Worm (Caenorhabditis elegans): Measurements from ENCODE around the gene F14F7.4.

F14F7.4 gene

DNA sequence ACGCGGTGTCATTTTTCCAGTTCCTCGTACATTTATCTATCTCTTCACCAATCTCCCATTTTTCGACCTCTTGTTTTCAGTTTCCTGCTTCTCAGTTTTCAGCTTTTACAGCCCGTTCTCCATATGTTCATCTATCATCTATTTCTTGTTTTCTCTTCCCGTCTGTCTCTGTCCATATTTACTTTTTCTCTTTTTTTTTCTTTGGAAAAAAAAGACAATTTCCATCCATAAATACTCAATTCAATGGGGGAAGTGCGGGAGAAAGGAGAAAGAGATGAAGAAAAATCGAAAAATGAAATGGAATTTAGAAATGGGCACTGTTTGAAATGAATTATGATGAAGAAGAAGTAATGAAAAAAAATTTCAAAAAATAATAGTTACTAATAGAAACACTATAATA is 28.6 kb upstream of the F14F7.4 start:
- TF ChIP-seq W03F9.2 (tag; optimal IDR thresholded peaks at IDR 0.05), result no peak
- peak; percentile 18 for TF ChIP-seq him-1 (tag; optimal IDR thresholded peaks at IDR 0.05)
- TF ChIP-seq dao-5 (tag; optimal IDR thresholded peaks at IDR 0.05), result no peak

DNA sequence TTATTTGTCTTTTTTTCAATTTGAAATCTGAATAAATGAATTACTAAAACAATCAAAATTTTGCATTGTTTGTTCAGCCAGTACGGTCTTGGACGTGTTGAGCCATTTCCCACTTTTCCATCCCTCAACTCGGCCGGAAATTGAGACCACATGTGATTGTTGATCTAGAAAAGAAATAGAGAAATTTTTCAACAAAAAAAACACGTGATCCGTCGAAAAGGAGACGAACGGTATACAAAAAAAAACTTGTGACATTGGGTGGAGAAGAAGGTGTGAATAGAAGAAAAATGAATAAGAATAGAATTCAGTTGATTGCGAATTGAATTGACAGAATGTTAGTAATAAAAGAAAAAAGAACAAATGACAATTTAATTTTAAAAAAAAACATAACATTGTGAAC is 27.2 kb upstream of the F14F7.4 start:
- no peak for TF ChIP-seq him-1 (tag; optimal IDR thresholded peaks at IDR 0.05)
- TF ChIP-seq W03F9.2 (tag; optimal IDR thresholded peaks at IDR 0.05), result no peak
- TF ChIP-seq dao-5 (tag; optimal IDR thresholded peaks at IDR 0.05), result no peak

DNA sequence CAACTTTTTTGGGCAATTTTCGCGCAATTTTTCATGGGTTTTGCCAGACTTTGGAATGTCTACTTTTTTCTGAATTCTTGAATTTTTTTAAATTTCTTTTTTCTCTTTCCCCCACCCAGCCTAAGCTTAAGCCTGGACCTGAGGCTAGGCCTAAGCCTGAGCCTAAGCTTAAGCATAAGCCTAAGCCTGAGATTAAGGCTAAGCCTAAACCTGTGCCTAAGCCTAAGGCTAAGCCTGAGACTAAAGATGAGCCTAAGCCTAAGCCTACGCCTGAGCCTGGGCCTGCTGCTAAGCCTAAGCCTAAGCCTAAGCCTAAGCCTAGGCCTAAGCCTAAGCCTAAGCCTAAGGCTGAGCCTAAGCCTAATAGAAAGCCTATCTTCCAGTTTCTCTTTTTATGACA is 26.7 kb upstream of the F14F7.4 start:
- TF ChIP-seq dao-5 (tag; optimal IDR thresholded peaks at IDR 0.05) (no peak), W03F9.2 (tag; optimal IDR thresholded peaks at IDR 0.05) (no peak), him-1 (tag; optimal IDR thresholded peaks at IDR 0.05) (no peak)

DNA sequence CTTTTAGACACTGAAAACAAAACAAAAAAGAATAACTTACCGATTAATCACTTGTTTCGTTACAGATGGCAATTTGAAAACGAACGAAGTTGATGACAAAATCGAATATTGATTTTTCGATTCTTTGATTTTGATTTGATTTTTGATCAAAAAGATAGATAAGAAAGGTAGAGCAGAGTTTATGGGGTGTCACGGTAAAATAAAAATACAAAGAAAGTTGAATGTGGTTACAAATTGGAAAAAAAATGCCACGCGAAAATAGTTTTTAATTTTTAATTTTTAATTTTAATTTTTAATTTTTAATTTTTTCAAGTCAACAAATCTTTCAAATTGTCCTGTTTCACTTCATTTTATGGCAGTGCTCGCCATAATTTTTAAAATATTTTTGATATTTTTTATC is 25.8 kb upstream of the F14F7.4 start, which contains the start of gene F54F12.1:
Gene F54F12.1, minus strand, starts transcription at position 101 of the 400 bp plus-strand sequence.
- TF ChIP-seq W03F9.2 (tag; optimal IDR thresholded peaks at IDR 0.05), result no peak
- TF ChIP-seq him-1 (tag; optimal IDR thresholded peaks at IDR 0.05), result no peak
- no peak for TF ChIP-seq dao-5 (tag; optimal IDR thresholded peaks at IDR 0.05)

DNA sequence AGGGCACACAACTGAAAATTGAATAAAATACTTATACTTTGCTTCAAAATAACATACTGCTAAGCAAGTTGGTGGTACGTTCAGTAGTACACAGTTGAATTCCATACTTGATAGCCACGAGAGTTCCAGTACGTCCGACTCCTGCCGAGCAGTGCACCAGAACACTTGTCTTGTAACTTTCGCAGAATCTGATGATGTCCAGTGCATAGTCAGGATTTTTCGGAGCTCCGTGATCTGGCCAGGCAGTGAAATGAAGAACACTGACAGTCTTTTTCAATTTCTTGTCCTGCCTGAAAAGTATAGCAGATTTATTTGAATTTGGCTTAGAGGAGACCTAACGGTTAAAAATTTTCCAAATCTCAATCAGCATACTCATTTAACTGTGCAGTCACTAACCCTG is 20.4 kb upstream of the F14F7.4 start:
- TF ChIP-seq W03F9.2 (tag; optimal IDR thresholded peaks at IDR 0.05) (no peak), him-1 (tag; optimal IDR thresholded peaks at IDR 0.05) (no peak), dao-5 (tag; optimal IDR thresholded peaks at IDR 0.05) (no peak)

DNA sequence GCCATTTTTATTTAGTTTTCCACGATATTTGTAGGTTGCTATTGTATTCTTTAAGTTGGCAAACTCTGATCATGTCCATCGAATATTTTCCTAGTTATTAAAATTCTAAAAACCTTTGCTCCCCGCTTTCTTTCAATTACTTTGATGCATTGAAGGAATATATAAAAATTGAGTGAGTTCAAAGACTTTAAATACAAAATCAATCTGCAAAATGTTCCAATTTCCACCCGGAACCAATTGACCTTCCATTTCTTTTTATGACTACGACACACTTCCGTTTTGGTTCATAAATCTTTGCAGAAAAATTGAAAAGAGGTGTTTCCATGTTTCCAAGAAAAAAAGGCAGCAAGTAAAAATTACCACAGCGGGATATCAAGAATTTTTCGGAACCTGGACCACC is 10.2 kb upstream of the F14F7.4 start, which contains the start of gene F54F12.2:
Gene F54F12.2, plus strand, starts transcription at position 301 of the 400 bp plus-strand sequence.
- TF ChIP-seq W03F9.2 (tag; optimal IDR thresholded peaks at IDR 0.05) (no peak), him-1 (tag; optimal IDR thresholded peaks at IDR 0.05) (no peak), dao-5 (tag; optimal IDR thresholded peaks at IDR 0.05) (no peak)

DNA sequence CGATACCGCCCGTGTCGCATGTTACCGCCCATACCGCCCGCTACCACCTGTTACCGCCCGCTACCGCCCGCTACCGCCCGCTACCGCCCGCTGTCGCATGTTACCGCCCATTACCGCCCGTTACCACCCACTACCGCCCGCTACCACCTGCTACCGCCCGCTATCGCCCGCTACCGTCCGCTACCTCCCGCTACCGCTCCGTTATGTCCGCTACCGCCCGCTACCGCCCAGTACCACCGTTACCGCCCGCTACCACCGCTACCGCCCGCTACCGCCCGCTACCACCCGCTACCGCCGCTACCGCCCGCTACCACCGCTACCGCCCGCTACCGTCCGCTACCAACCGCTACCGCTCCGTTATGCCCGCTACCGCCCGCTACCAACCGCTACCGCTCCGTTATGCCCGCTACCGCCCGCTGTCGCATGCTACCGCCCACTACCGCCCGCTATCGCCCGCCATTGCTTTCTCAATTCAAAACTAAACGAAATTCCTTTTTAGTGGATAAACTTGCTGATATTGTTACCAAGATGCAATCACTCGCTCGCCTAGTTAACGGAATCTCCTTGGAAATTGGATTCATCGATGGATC is 3.0 kb upstream of the F14F7.4 start:
- no peak for TF ChIP-seq dao-5 (tag; optimal IDR thresholded peaks at IDR 0.05)

DNA sequence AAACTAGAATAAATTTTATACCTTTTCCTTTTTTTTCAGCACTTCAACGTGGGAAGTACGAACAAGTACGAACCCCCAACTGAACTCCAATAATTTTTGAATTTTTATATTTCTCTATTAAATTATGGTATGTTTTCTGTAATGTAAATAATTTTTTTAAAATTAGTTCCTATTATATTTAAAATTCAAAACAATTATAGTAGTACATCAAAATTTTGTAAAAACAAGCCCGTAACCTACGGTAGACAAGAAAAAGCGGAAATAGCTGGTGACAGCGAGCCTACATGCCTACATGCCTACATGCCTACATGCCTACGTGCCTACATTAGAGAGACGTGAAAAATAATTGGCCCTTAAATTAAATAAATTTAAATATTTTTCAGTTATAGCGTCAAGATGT is 2.2 kb upstream of the F14F7.4 start, which contains the start of gene F14F7.5:
Gene F14F7.5, plus strand, starts transcription at position 301 of the 400 bp plus-strand sequence.
- TF ChIP-seq W03F9.2 (tag; optimal IDR thresholded peaks at IDR 0.05) (no peak), him-1 (tag; optimal IDR thresholded peaks at IDR 0.05) (no peak), dao-5 (tag; optimal IDR thresholded peaks at IDR 0.05) (no peak)

DNA sequence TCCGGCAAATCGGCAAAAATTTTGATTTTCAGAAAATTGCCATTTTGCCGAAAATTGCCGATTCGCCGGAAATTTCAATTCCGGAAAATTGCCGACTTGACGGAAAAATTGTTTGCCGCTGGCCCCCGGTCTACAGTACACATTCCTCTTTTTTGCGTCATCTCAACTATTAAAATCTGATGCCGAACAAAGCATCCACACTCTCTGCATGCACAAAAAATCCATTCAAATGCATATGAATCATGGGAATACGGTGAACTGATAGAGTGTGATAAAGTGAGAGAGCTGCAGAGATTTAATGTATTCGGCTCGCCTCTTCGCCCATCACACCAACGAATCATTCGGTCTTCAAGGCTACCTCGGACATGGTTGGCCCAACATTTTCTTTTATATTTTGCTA is 1.0 kb upstream of the F14F7.4 start, which contains the start of gene F14F7.7:
Gene F14F7.7, plus strand, starts transcription at position 354 of the 400 bp plus-strand sequence.
- TF ChIP-seq dao-5 (tag; optimal IDR thresholded peaks at IDR 0.05), result no peak
- no peak for TF ChIP-seq him-1 (tag; optimal IDR thresholded peaks at IDR 0.05)
- no peak for TF ChIP-seq W03F9.2 (tag; optimal IDR thresholded peaks at IDR 0.05)

DNA sequence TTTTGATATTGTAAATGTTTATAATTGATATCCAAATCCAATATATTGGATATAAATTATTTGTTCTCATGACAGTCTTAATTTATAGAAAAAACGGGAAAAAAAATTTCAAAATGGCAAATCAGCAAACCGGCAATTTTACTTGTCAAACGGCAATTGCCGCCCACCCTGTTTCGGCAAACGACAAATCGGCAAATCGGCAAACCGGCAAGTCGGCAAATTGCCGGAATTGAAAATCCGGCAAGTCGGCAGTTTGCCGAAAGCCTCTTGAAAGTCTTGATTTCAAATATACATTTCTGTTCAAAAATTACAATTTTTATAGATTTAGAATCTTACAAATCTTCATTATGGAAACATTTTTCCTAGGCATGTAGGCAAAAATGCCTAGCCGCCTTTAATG is 1.6 kb downstream of the F14F7.4 start:
- TF ChIP-seq him-1 (tag; optimal IDR thresholded peaks at IDR 0.05) (no peak), dao-5 (tag; optimal IDR thresholded peaks at IDR 0.05) (no peak), W03F9.2 (tag; optimal IDR thresholded peaks at IDR 0.05) (no peak)

DNA sequence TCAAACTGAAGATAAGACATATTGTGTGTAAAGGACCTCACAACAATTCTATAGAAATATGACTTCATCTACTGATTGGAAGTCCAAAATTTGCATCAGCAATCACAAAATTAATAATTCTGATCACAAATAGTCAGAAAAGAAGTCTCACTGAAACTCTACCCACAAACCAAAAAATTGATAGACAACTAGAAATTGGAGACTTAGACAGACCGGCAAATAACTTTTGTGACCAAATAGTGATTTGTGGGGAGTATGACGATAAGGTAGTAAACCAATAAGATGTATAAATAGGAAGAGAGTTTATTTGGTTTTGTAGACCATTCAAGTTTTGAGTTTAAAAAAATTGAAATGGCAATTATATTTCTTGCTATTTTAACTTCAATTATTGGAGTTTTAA is 5.2 kb downstream of the F14F7.4 start, which contains the start of gene cyp-13A12:
Gene cyp-13A12, plus strand, starts transcription at position 267 of the 400 bp plus-strand sequence.
- TF ChIP-seq dao-5 (tag; optimal IDR thresholded peaks at IDR 0.05) (no peak), W03F9.2 (tag; optimal IDR thresholded peaks at IDR 0.05) (no peak), him-1 (tag; optimal IDR thresholded peaks at IDR 0.05) (no peak)

DNA sequence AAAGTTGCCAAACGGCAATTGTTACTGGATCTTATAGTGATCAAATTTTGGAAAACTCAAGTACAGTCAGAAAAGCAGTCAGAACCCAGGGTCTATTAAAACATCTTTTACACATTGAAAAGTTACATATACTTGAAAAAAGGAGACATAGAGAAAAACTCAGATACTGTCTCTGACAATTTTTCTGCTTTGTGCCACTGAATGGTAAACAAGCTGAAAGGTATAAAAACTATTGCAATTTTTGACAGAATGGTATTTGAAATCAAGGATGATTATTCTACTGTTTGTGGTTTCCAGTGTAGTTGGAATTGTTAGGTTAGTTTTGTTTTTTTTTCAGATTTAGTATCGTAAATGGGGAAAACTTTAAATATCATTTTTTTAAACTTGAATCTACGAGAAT is 8.8 kb downstream of the F14F7.4 start, which contains the start of gene cyp-13A11:
Gene cyp-13A11, plus strand, starts transcription at position 266 of the 400 bp plus-strand sequence.
- TF ChIP-seq him-1 (tag; optimal IDR thresholded peaks at IDR 0.05) (no peak), W03F9.2 (tag; optimal IDR thresholded peaks at IDR 0.05) (no peak), dao-5 (tag; optimal IDR thresholded peaks at IDR 0.05) (no peak)

DNA sequence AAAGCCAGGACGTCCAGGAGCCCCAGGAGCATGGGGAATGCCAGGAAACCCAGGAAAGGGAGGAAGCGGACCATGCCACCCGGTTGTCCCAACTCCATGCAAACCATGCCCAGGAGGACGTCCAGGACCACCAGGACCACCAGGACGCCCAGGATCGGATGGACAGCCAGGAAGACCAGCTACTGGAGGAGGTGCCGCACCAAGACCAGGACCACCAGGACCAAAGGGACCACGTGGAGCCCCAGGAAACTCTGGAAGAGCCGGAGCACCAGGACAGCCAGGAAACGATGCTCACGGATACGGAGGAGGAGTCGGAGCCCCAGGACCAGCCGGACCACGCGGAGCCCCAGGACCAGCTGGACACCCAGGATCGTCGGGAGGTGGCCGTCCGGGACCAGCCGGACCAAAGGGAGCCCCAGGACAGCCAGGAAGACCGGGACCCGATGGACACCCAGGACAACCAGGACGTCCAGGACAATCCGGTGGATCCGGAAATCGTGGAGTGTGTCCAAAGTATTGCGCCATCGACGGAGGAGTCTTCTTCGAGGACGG is 9.9 kb downstream of the F14F7.4 start:
- no peak for TF ChIP-seq him-1 (tag; optimal IDR thresholded peaks at IDR 0.05)
- no peak for TF ChIP-seq dao-5 (tag; optimal IDR thresholded peaks at IDR 0.05)
- no peak for TF ChIP-seq W03F9.2 (tag; optimal IDR thresholded peaks at IDR 0.05)

DNA sequence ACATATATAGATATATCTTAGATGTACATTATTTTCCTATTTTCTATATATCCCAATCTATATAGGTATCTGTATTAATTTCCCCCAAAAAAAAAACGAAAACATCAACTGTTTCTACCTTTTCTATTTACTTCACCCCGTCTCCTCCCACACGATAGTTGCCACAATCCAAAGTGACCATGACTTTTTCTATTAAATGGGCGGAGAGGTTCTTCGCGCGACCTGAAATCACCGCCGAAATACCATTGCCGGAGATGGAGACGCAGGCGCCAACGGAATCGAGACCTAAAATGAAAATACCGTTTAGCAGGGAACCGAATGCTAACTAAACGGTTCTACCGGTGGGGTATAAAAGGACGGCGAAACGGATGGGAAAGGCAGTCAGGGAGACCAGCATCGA is 10.9 kb downstream of the F14F7.4 start, which contains the start of gene col-98:
Gene col-98, plus strand, starts transcription at position 390 of the 400 bp plus-strand sequence.
- TF ChIP-seq dao-5 (tag; optimal IDR thresholded peaks at IDR 0.05) (no peak), him-1 (tag; optimal IDR thresholded peaks at IDR 0.05) (no peak), W03F9.2 (tag; optimal IDR thresholded peaks at IDR 0.05) (no peak)

All from whole organism, L4/young adult.